Fruit fly (Drosophila melanogaster) whole organism, adult: ENCODE data around the gene Ns4.
A peak's percentile ranks its signal among the peaks of the same experiment; 100 is the strongest.

Source experiments
- CG11617 ChIP-seq: fragments of 200-800 bp; sonication (Bioruptor generic); optimal IDR thresholded peaks from 2 replicates; lab custom pipeline; 2017; ENCODE audit warnings: mild to moderate bottlenecking, missing biosample characterization, missing genetic modification reagents, missing genetic modification characterization
- CG12768 ChIP-seq: fragments of 200-800 bp; sonication (Bioruptor generic); optimal IDR thresholded peaks from 2 replicates; lab custom pipeline; 2017; ENCODE audit warnings: missing biosample characterization, missing genetic modification characterization, mild to moderate bottlenecking, moderate library complexity, missing genetic modification reagents
- CG14711 ChIP-seq: fragments of 200-800 bp; sonication (Bioruptor generic); optimal IDR thresholded peaks from 2 replicates; lab custom pipeline; 2018; ENCODE audit warnings: missing biosample characterization, mild to moderate bottlenecking, missing genetic modification characterization, moderate library complexity
- CG1620 ChIP-seq: fragments of 200-800 bp; sonication (Bioruptor generic); optimal IDR thresholded peaks from 2 replicates; lab custom pipeline; 2016; ENCODE audit warnings: missing biosample characterization, missing genetic modification characterization
- CG33017 ChIP-seq: fragments of 200-800 bp; sonication (Bioruptor generic); optimal IDR thresholded peaks from 2 replicates; lab custom pipeline; 2018; ENCODE audit warnings: missing biosample characterization, mild to moderate bottlenecking, missing genetic modification characterization, moderate library complexity
- CG5204 ChIP-seq: fragments of 200-800 bp; sonication (Bioruptor generic); optimal IDR thresholded peaks from 2 replicates; lab custom pipeline; 2016; ENCODE audit warnings: missing biosample characterization, missing genetic modification characterization
- CG7045 ChIP-seq: fragments of 200-800 bp; sonication (Bioruptor generic); optimal IDR thresholded peaks from 2 replicates; lab custom pipeline; 2017; ENCODE audit warnings: missing biosample characterization, mild to moderate bottlenecking, missing genetic modification characterization
- CG7101 ChIP-seq: fragments of 200-800 bp; sonication (Bioruptor generic); optimal IDR thresholded peaks from 2 replicates; lab custom pipeline; 2018; ENCODE audit warnings: missing biosample characterization, mild to moderate bottlenecking, missing genetic modification characterization, moderate library complexity
- Clk ChIP-seq: fragments of 200-800 bp; sonication (Bioruptor generic); optimal IDR thresholded peaks from 2 replicates; lab custom pipeline; 2017; ENCODE audit warnings: missing biosample characterization, missing genetic modification characterization
- Crg-1 ChIP-seq: fragments of 200-800 bp; sonication (Bioruptor generic); optimal IDR thresholded peaks from 2 replicates; lab custom pipeline; 2016; ENCODE audit warnings: missing biosample characterization, missing genetic modification characterization
- Hr96 ChIP-seq: fragments of 200-800 bp; sonication (Bioruptor generic); optimal IDR thresholded peaks from 2 replicates; lab custom pipeline; 2016; ENCODE audit warnings: missing biosample characterization, missing genetic modification characterization
- Mnt ChIP-seq: fragments of 200-800 bp; sonication (Bioruptor generic); optimal IDR thresholded peaks from 2 replicates; lab custom pipeline; 2016; ENCODE audit warnings: missing biosample characterization, mild to moderate bottlenecking, missing genetic modification characterization
- bab1 ChIP-seq: fragments of 200-800 bp; sonication (Bioruptor generic); optimal IDR thresholded peaks from 3 replicates; lab custom pipeline; 2019; ENCODE audit warnings: missing biosample characterization, mild to moderate bottlenecking, missing genetic modification characterization, moderate library complexity
- cic ChIP-seq: fragments of 200-800 bp; sonication (Bioruptor generic); optimal IDR thresholded peaks from 2 replicates; lab custom pipeline; 2017; ENCODE audit warnings: missing biosample characterization, mild to moderate bottlenecking, missing genetic modification characterization, moderate library complexity
- cnc ChIP-seq, 2 experiments: fragments of >200 bp; optimal IDR thresholded peaks; 2 replicates each; lab custom pipeline; 2017
- kay ChIP-seq: fragments of 200-800 bp; sonication (Bioruptor generic); peaks from one replicate; lab custom pipeline; 2016; ENCODE audit warnings: missing biosample characterization, missing genetic modification characterization, borderline replicate concordance
- ovo ChIP-seq: fragments of 200-800 bp; sonication (Bioruptor generic); optimal IDR thresholded peaks from 2 replicates; lab custom pipeline; 2016; ENCODE audit warnings: missing biosample characterization, missing genetic modification characterization
- pad ChIP-seq: fragments of 200-800 bp; sonication (Bioruptor generic); optimal IDR thresholded peaks from 3 replicates; lab custom pipeline; 2017; ENCODE audit warnings: missing biosample characterization, missing genetic modification characterization, mild to moderate bottlenecking, moderate library complexity, missing genetic modification reagents
- tj ChIP-seq: fragments of 200-800 bp; sonication (Bioruptor generic); optimal IDR thresholded peaks from 3 replicates; lab custom pipeline; 2017; ENCODE audit warnings: missing biosample characterization, mild to moderate bottlenecking, missing genetic modification characterization, moderate library complexity
- toe ChIP-seq: fragments of 200-800 bp; sonication (Bioruptor generic); optimal IDR thresholded peaks from 2 replicates; lab custom pipeline; 2016; ENCODE audit warnings: missing biosample characterization, missing genetic modification characterization

The Ns4 gene

DNA sequence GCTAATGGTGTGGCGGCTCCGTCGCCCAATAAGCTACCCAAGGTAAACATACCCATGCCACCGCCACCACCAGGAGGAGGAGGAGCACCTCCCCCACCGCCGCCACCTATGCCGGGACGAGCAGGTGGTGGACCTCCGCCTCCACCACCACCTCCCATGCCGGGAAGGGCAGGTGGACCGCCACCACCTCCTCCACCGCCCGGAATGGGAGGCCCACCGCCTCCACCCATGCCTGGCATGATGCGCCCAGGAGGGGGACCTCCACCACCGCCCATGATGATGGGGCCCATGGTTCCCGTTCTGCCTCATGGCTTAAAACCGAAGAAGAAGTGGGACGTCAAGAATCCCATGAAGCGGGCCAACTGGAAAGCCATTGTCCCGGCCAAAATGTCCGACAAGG lies 12.4 kb downstream of the Ns4 start:
- TF ChIP-seq cic (no peak), kay (no peak), CG11617 (no peak), CG33017 (tag; lab: Kevin White, UChicago) (no peak), Hr96 (GFP tag; lab: Kevin White, UChicago) (no peak)

DNA sequence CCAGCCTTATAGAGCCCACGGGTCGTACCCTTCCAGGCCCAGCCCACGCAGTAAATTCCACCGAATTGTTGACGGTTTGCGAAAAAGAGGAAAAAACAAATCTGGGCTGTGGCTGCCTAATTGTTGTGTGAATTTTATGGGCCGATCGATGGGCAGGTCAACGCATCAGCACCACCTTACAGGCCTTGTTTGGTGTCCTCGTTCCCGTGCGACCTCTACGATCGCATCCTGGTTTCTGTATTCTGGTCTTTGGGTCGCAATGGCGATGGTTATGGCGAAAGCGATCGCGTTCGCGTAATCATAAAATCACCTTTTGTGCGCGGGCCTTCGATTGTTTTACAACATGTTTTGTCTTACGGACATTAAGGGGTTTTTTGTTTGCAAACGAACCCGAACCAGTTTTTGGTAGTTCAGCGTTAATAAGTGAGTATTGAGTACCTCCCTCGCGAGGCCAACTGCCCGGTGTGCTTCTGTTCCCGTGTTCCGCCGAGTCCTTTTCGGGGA lies 16.3 kb downstream of the Ns4 start:
- no peak for TF ChIP-seq cic
- no peak for TF ChIP-seq CG11617
- no peak for TF ChIP-seq cnc (optimal IDR thresholded peaks at IDR 0.05; lab: Kevin White, UChicago)
- TF ChIP-seq CG14711 (tag; lab: Kevin White, UChicago) = no peak
- no peak for TF ChIP-seq CG12768
- no peak for TF ChIP-seq pad (GFP tag; lab: Kevin White, UChicago)
- TF ChIP-seq Mnt (GFP tag; lab: Kevin White, UChicago) = no peak
- no peak for TF ChIP-seq CG7101
- no peak for TF ChIP-seq Crg-1 (GFP tag; lab: Kevin White, UChicago)
- TF ChIP-seq Clk (GFP tag; lab: Kevin White, UChicago) = no peak
- no peak for TF ChIP-seq CG5204
- no peak for TF ChIP-seq kay
- no peak for TF ChIP-seq Hr96 (GFP tag; lab: Kevin White, UChicago)
- no peak for TF ChIP-seq tj (GFP tag; lab: Kevin White, UChicago)
- TF ChIP-seq CG1620 (GFP tag; lab: Kevin White, UChicago) = no peak

DNA sequence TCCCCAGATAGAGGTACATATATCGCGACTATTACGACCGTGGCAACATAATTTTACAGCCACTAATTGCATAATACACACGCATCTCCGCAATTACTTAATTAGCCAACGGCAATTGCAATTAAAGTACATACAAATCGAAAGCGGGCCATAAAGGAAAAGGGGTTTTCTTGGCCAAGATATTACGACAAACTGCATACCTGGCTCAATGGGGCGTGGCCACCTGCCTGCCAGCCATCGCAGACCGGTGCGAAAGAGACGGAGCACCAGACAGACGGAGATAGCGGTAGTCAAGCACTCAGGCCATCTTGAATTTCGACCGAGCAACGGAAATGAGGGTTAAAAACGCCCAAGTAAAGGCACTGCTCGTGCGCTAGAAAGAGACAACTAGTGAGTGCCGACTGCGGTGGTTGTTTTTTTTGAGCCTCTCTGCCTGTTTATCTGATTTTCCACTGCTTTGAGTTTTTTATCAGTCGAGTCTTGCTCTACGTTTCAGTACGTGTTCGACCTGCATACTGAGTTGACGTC lies 18.0 kb downstream of the Ns4 start, which contains the start of gene cad:
Gene cad, plus strand, starts transcription at position 490 of the 528 bp plus-strand sequence.
- peak; percentile 33 for TF ChIP-seq CG7101
- peak; percentile 30 for TF ChIP-seq CG12768
- no peak for TF ChIP-seq CG11617
- no peak for TF ChIP-seq CG14711 (tag; lab: Kevin White, UChicago)
- TF ChIP-seq Hr96 (GFP tag; lab: Kevin White, UChicago) = peak; percentile 37
- TF ChIP-seq bab1 (GFP tag; lab: Kevin White, UChicago) = peak; percentile 5
- TF ChIP-seq ovo (GFP tag; lab: Kevin White, UChicago) = peak; percentile 29
- TF ChIP-seq CG7045 (GFP tag; lab: Kevin White, UChicago) = peak; percentile 5
- peak; percentile 93 for TF ChIP-seq pad (GFP tag; lab: Kevin White, UChicago)
- TF ChIP-seq tj (GFP tag; lab: Kevin White, UChicago) = peak; percentile 5
- no peak for TF ChIP-seq Clk (GFP tag; lab: Kevin White, UChicago)

DNA sequence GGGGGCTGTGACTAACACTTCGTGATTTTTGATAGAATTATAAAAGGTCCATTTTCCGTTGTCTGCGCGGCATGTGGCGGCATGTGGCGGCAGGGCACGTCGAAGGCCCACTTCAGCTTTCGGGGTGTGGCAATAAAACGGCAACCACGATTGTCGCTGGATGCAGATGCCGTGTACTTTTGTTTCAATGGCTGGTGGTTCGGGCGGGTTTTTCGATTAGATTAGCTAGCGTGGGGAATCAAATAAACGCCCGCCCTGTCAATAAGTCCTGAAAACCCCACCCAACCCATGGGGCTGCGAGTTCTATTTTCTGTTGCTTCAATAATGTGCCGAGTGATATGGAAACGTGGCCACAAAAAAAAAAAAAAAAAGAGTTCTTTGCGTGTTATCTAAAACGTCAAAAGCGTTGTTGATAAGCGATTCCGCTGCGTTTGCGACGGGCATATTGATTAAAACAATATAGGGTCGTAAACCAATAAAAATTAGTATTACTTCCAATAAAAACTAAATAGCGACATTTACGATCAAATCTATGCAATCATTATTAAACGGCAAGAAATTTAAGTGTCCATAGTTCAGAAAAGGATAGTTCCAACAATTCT lies 21.3 kb downstream of the Ns4 start:
- peak; percentile 5 for TF ChIP-seq CG11617
- peak; percentile 41 for TF ChIP-seq cic
- peak; percentile 24 for TF ChIP-seq CG33017 (tag; lab: Kevin White, UChicago)
- peak; percentile 56 for TF ChIP-seq kay
- TF ChIP-seq tj (GFP tag; lab: Kevin White, UChicago) = no peak
- TF ChIP-seq CG7101 = no peak
- TF ChIP-seq Clk (GFP tag; lab: Kevin White, UChicago) = no peak
- peak; percentile 28 for TF ChIP-seq CG7045 (GFP tag; lab: Kevin White, UChicago)
- TF ChIP-seq CG5204 = no peak
- TF ChIP-seq toe (GFP tag; lab: Kevin White, UChicago) = peak; percentile 3

DNA sequence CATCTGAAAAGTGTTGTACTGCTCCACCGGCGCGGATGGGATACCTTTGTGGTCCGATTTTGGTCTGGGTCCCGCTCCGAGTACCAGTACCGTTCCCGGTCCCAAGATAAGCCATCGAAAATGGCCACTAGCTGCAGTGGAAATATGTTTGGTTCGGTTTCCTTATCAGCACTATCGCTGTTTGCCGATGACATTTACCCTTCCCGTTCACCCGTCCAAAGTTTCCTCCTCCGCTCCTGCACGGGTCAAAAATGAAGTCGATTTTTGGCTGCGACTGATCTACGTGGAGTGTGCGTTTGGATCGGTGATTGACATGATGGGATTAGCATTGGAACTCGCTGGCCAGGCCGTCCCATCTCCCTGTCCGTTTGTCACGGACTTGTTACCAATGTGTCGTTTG lies 22.2 kb downstream of the Ns4 start:
- no peak for TF ChIP-seq CG5204
- no peak for TF ChIP-seq CG33017 (tag; lab: Kevin White, UChicago)
- TF ChIP-seq CG7045 (GFP tag; lab: Kevin White, UChicago) = no peak
- no peak for TF ChIP-seq Clk (GFP tag; lab: Kevin White, UChicago)
- TF ChIP-seq kay = no peak
- no peak for TF ChIP-seq cnc (optimal IDR thresholded peaks at IDR 0.05; lab: Kevin White, UChicago)
- no peak for TF ChIP-seq ovo (GFP tag; lab: Kevin White, UChicago)
- no peak for TF ChIP-seq CG14711 (tag; lab: Kevin White, UChicago)
- TF ChIP-seq pad (GFP tag; lab: Kevin White, UChicago) = no peak
- no peak for TF ChIP-seq bab1 (GFP tag; lab: Kevin White, UChicago)
- no peak for TF ChIP-seq tj (GFP tag; lab: Kevin White, UChicago)
- TF ChIP-seq cic = no peak
- TF ChIP-seq CG12768 = no peak
- TF ChIP-seq toe (GFP tag; lab: Kevin White, UChicago) = no peak
- TF ChIP-seq Mnt (GFP tag; lab: Kevin White, UChicago) = no peak
- no peak for TF ChIP-seq Crg-1 (GFP tag; lab: Kevin White, UChicago)
- no peak for TF ChIP-seq CG11617
- no peak for TF ChIP-seq CG7101
- no peak for TF ChIP-seq CG1620 (GFP tag; lab: Kevin White, UChicago)

DNA sequence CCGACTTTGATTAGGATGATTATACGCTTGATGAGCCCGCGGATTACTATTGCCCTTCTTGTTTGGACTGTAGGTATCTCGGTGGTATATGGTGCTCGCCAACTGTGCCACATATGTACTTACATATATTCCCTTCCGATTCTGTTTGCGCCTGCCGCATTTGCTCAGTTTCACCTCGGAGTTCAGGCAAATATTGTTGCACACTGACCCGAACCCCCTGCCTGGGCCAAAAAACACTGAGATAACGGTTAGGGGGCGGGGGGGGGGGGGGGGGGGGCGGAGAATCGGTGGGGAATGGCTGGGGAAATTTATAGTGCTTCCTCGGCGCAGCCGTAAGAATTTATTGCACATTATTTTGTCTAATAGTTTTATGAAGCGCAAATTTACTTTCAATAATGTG lies 23.7 kb downstream of the Ns4 start:
- TF ChIP-seq cic (peak; percentile 5), Crg-1 (GFP tag; lab: Kevin White, UChicago) (no peak), CG12768 (peak; percentile 15), Hr96 (GFP tag; lab: Kevin White, UChicago) (no peak)
